Fruit fly (Drosophila melanogaster) Kc167 (cell line): ENCODE data around the gene CG46521.
"Not testable (repeated sequence)": the region's sequence is repeated elsewhere in the genome, so short reads cannot be mapped to it uniquely, and the experiment has no call there.

Experiments
- Sin3A ChIP-seq: fragments of >200 bp; optimal IDR thresholded peaks from 2 replicates; lab custom pipeline; 2018; ENCODE audit warnings: missing external identifiers
- h ChIP-seq: fragments of >200 bp; optimal IDR thresholded peaks from 3 replicates; lab custom pipeline; 2018; ENCODE audit warnings: missing external identifiers
- insv ChIP-seq: fragments of >200 bp; optimal IDR thresholded peaks from 3 replicates; lab custom pipeline; 2018; ENCODE audit warnings: missing external identifiers
- psq ChIP-seq: fragments of >200 bp; optimal IDR thresholded peaks from 2 replicates; lab custom pipeline; 2017; ENCODE audit warnings: missing external identifiers
- ttk ChIP-seq: sonication (Bioruptor generic); optimal IDR thresholded peaks from 2 replicates; lab custom pipeline; 2017; ENCODE audit warnings: missing external identifiers

dm6 chrX:22212028-22212427 lies 29.3 kb upstream of the CG46521 start, which contains the start of gene CG46516:
- TF ChIP-seq insv (lab: Kevin White, UChicago); psq; Sin3A; h; ttk (lab: Kevin White, UChicago): not testable (repeated sequence)
